Worm (Caenorhabditis elegans) whole organism, late embryonic: ENCODE data around the gene srj-52.

Experiments used
- elt-4 ChIP-seq: sonication (generic microtip); optimal IDR thresholded peaks from 2 replicates; lab custom pipeline; 2016; ENCODE audit warnings: missing genetic modification characterization, missing compliant biosample characterization
- gmeb-2 ChIP-seq: sonication (generic microtip); optimal IDR thresholded peaks from 2 replicates; lab custom pipeline; 2016; ENCODE audit warnings: missing genetic modification characterization, inconsistent platforms, missing compliant biosample characterization
- hlh-6 ChIP-seq: sonication (generic microtip); optimal IDR thresholded peaks from 2 replicates; lab custom pipeline; 2016; ENCODE audit warnings: missing genotype, missing genetic modification characterization, missing compliant biosample characterization
- pqm-1 ChIP-seq: sonication (generic microtip); optimal IDR thresholded peaks from 2 replicates; lab custom pipeline; 2016; ENCODE audit warnings: missing genetic modification characterization, missing compliant biosample characterization
- rnt-1 ChIP-seq: sonication (generic microtip); optimal IDR thresholded peaks from 2 replicates; lab custom pipeline; 2016; ENCODE audit warnings: missing genetic modification characterization, missing compliant biosample characterization
- tbx-2 ChIP-seq: sonication (generic microtip); optimal IDR thresholded peaks from 2 replicates; lab custom pipeline; 2016; ENCODE audit warnings: missing genetic modification characterization, missing compliant biosample characterization

ce11 chrV:664337-664847 is 31.4 kb downstream of the srj-52 start, which contains the start of the genes F31F4.11 and srh-266:
- TF ChIP-seq elt-4 (tag; lab: Kevin White, UChicago): no peak
- TF ChIP-seq gmeb-2: no peak
- TF ChIP-seq pqm-1 (tag; lab: Kevin White, UChicago): no peak
- no peak for TF ChIP-seq rnt-1 (tag; lab: Kevin White, UChicago)
- no peak for TF ChIP-seq tbx-2 (tag; lab: Kevin White, UChicago)
- no peak for TF ChIP-seq hlh-6 (tag; lab: Kevin White, UChicago)
